Worm (Caenorhabditis elegans) whole organism, L2 larva: ENCODE results near the gene str-3.

ENCODE experiments used
- Y55F3AM.14 ChIP-seq: fragments of 200-800 bp; sonication (Bioruptor generic); optimal IDR thresholded peaks from 2 replicates; lab custom pipeline; 2018; ENCODE audit warnings: mild to moderate bottlenecking, missing genetic modification characterization, missing compliant biosample characterization
- ama-1 ChIP-seq: fragments of 150-350 bp; optimal IDR thresholded peaks from 2 replicates; lab custom pipeline; 2018; ENCODE audit warnings: inconsistent platforms
- blmp-1 ChIP-seq: sonication (generic microtip); optimal IDR thresholded peaks from 2 replicates; lab custom pipeline; 2017; ENCODE audit warnings: missing genetic modification characterization, mild to moderate bottlenecking, missing compliant biosample characterization, antibody characterized with exemption, moderate library complexity; ENCODE audit not compliant: insufficient read depth
- fos-1 ChIP-seq: fragments of 150-350 bp; optimal IDR thresholded peaks from 2 replicates; lab custom pipeline; 2014; ENCODE audit warnings: missing biosample characterization, missing genetic modification characterization
- lin-39 ChIP-seq: fragments of 150-350 bp; optimal IDR thresholded peaks from 2 replicates; lab custom pipeline; 2014; ENCODE audit warnings: missing biosample characterization, missing genetic modification reagents, missing genetic modification characterization
- nhr-12 ChIP-seq: fragments of 150-350 bp; optimal IDR thresholded peaks from 2 replicates; lab custom pipeline; 2014; ENCODE audit warnings: missing biosample characterization, missing genetic modification characterization
- nhr-237 ChIP-seq: fragments of 150-350 bp; optimal IDR thresholded peaks from 2 replicates; lab custom pipeline; 2014; ENCODE audit warnings: missing biosample characterization, missing genetic modification characterization
- snpc-4 ChIP-seq: fragments of 150-350 bp; optimal IDR thresholded peaks from 2 replicates; lab custom pipeline; 2014; ENCODE audit warnings: missing biosample characterization, missing genetic modification characterization
- unc-39 ChIP-seq: fragments of 150-350 bp; optimal IDR thresholded peaks from 2 replicates; lab custom pipeline; 2014; ENCODE audit warnings: missing biosample characterization, missing genetic modification characterization
- ztf-4 ChIP-seq: fragments of 150-350 bp; optimal IDR thresholded peaks from 2 replicates; lab custom pipeline; 2014; ENCODE audit warnings: missing biosample characterization, missing genetic modification characterization

ce11 chrIV:11119972-11120562, 19.9 kb upstream of the str-3 start:
- TF ChIP-seq Y55F3AM.14 (no peak), ama-1 (no peak), unc-39 (tag; lab: Kevin White, UChicago) (no peak), snpc-4 (tag; lab: Kevin White, UChicago) (no peak), blmp-1 (tag; lab: Kevin White, UChicago) (no peak), nhr-237 (tag; lab: Kevin White, UChicago) (no peak), fos-1 (tag; lab: Kevin White, UChicago) (no peak), nhr-12 (tag; lab: Kevin White, UChicago) (no peak), ztf-4 (tag; lab: Kevin White, UChicago) (no peak), lin-39 (tag; lab: Kevin White, UChicago) (no peak)
